Worm (Caenorhabditis elegans) whole organism, L4 larva: ENCODE measurements around the gene acs-6.

ENCODE experiments used
- cey-2 ChIP-seq: sonication (generic microtip); optimal IDR thresholded peaks from 3 replicates; lab custom pipeline; 2017; ENCODE audit warnings: missing genetic modification characterization, mild to moderate bottlenecking, missing compliant biosample characterization, antibody characterized with exemption, borderline replicate concordance; ENCODE audit not compliant: insufficient read depth
- lsy-2 ChIP-seq, 2 experiments: fragments of 150-350 bp in 1 of 2; sonication (generic microtip) in 1 of 2; optimal IDR thresholded peaks; 2 replicates each; lab custom pipeline; 2014 to 2017; ENCODE audit warnings: missing biosample characterization in 2 of 2, missing genetic modification characterization in 2 of 2

ce11 chrII:7111657-7112049 is 49.8 kb downstream of the acs-6 start, which contains the start of gene F10E7.5:
- TF ChIP-seq cey-2 (no peak), lsy-2 (tag; optimal IDR thresholded peaks at IDR 0.05; lab: Kevin White, UChicago) (peak; percentile 92 to 99)
